Worm (Caenorhabditis elegans) whole organism, L1 larva: ENCODE measurements around the gene ugt-60.

Experiments
- C34B4.2 ChIP-seq: sonication (generic microtip); optimal IDR thresholded peaks from 2 replicates; lab custom pipeline; 2017; ENCODE audit warnings: mild to moderate bottlenecking, missing genetic modification characterization, missing compliant biosample characterization
- aha-1 ChIP-seq: fragments of 150-350 bp; optimal IDR thresholded peaks from 2 replicates; lab custom pipeline; 2014; ENCODE audit warnings: missing biosample characterization, missing genetic modification characterization
- alr-1 ChIP-seq: fragments of 200-800 bp; sonication (Bioruptor generic); optimal IDR thresholded peaks from 2 replicates; lab custom pipeline; 2018; ENCODE audit warnings: borderline replicate concordance, mild to moderate bottlenecking, missing genetic modification characterization, missing compliant biosample characterization
- aly-2 ChIP-seq: fragments of 150-350 bp; optimal IDR thresholded peaks from 2 replicates; lab custom pipeline; 2014; ENCODE audit warnings: missing biosample characterization, missing genetic modification characterization
- ceh-8 ChIP-seq: fragments of 200-800 bp; sonication (Bioruptor generic); optimal IDR thresholded peaks from 2 replicates; lab custom pipeline; 2018; ENCODE audit warnings: mild to moderate bottlenecking, missing genetic modification characterization, moderate library complexity, missing compliant biosample characterization
- ceh-88 ChIP-seq: fragments of 200-800 bp; sonication (Bioruptor generic); IDR thresholded peaks from 2 replicates; pipeline ENCODE4 v1.3.6; 2022; ENCODE audit warnings: missing genetic modification characterization, missing compliant biosample characterization
- ceh-90 ChIP-seq: sonication (generic microtip); optimal IDR thresholded peaks from 2 replicates; lab custom pipeline; 2016; ENCODE audit warnings: missing genetic modification characterization, missing compliant biosample characterization
- efl-1 ChIP-seq, 4 experiments: fragments of 150-350 bp; optimal IDR thresholded peaks in 3 of 4; peaks in 1 of 4; 1 replicate in 1 of 4; 2 replicates in 3 of 4; lab custom pipeline; 2014; ENCODE audit warnings: missing biosample characterization in 2 of 4, missing genetic modification characterization in 2 of 4, missing genetic modification reagents in 2 of 4
- efl-3 ChIP-seq: fragments of 200-800 bp; sonication (Bioruptor generic); optimal IDR thresholded peaks from 2 replicates; lab custom pipeline; 2018; ENCODE audit warnings: mild to moderate bottlenecking, missing genetic modification characterization, missing compliant biosample characterization
- elt-2 ChIP-seq: sonication (generic microtip); optimal IDR thresholded peaks from 2 replicates; lab custom pipeline; 2016; ENCODE audit warnings: missing genetic modification characterization, mild to moderate bottlenecking, inconsistent platforms, missing compliant biosample characterization, missing genetic modification reagents
- elt-3 ChIP-seq, 6 experiments: fragments of 150-350 bp in 1 of 6; sonication (generic microtip); optimal IDR thresholded peaks; 2 replicates each; lab custom pipeline; 2017 to 2018; ENCODE audit warnings: missing biosample characterization in 6 of 6, missing genetic modification characterization in 6 of 6, inconsistent platforms in 1 of 6
- fkh-4 ChIP-seq: sonication (generic microtip); optimal IDR thresholded peaks from 2 replicates; lab custom pipeline; 2016; ENCODE audit warnings: missing compliant biosample characterization, missing genetic modification characterization, borderline replicate concordance
- fkh-8 ChIP-seq: sonication (generic microtip); optimal IDR thresholded peaks from 2 replicates; lab custom pipeline; 2016; ENCODE audit warnings: mild to moderate bottlenecking, missing genetic modification characterization, missing compliant biosample characterization
- fos-1 ChIP-seq: fragments of 150-350 bp; optimal IDR thresholded peaks from 2 replicates; lab custom pipeline; 2014; ENCODE audit warnings: missing biosample characterization, missing genetic modification characterization
- grh-1 ChIP-seq: fragments of 200-800 bp; sonication (Bioruptor generic); IDR thresholded peaks from 2 replicates; pipeline ENCODE4 v1.3.6; 2022; ENCODE audit warnings: missing genetic modification reagents, missing genetic modification characterization, missing compliant biosample characterization
- hlh-17 ChIP-seq: fragments of 200-800 bp; sonication (Bioruptor generic); optimal IDR thresholded peaks from 2 replicates; lab custom pipeline; 2018; ENCODE audit warnings: missing genetic modification characterization, mild to moderate bottlenecking, missing compliant biosample characterization, moderate library complexity, borderline replicate concordance
- irx-1 ChIP-seq: sonication (generic microtip); optimal IDR thresholded peaks from 2 replicates; lab custom pipeline; 2016; ENCODE audit warnings: missing genetic modification characterization, missing compliant biosample characterization
- isw-1 ChIP-seq: fragments of 200-800 bp; sonication (Bioruptor generic); IDR thresholded peaks from 2 replicates; pipeline ENCODE4 v1.3.6; 2022; ENCODE audit warnings: missing genetic modification characterization, missing compliant biosample characterization
- jun-1 ChIP-seq: fragments of 150-350 bp; optimal IDR thresholded peaks from 2 replicates; lab custom pipeline; 2014; ENCODE audit warnings: missing biosample characterization, missing genetic modification reagents, missing genetic modification characterization
- lin-13 ChIP-seq: fragments of 150-350 bp; optimal IDR thresholded peaks from 2 replicates; lab custom pipeline; 2014; ENCODE audit warnings: missing biosample characterization, missing genetic modification reagents, missing genetic modification characterization
- lin-14 ChIP-seq: fragments of 200-800 bp; sonication (Bioruptor generic); optimal IDR thresholded peaks from 2 replicates; lab custom pipeline; 2018; ENCODE audit warnings: mild to moderate bottlenecking, missing genetic modification characterization, moderate library complexity, missing compliant biosample characterization
- lin-15B ChIP-seq: fragments of 150-350 bp; sonication (generic microtip); optimal IDR thresholded peaks from 3 replicates; lab custom pipeline; 2014; ENCODE audit warnings: missing biosample characterization, missing genetic modification characterization
- lsy-2 ChIP-seq, 2 experiments: fragments of 150-350 bp; optimal IDR thresholded peaks; 2 replicates each; lab custom pipeline; 2014; ENCODE audit warnings: missing biosample characterization in 2 of 2, missing genetic modification characterization in 2 of 2
- mef-2 ChIP-seq: fragments of 150-350 bp; optimal IDR thresholded peaks from 2 replicates; lab custom pipeline; 2014; ENCODE audit warnings: missing biosample characterization, missing genetic modification characterization
- mep-1 ChIP-seq: fragments of 150-350 bp; optimal IDR thresholded peaks from 2 replicates; lab custom pipeline; 2014; ENCODE audit warnings: missing biosample characterization, missing genetic modification characterization
- nhr-19 ChIP-seq: fragments of 200-800 bp; sonication (Bioruptor generic); conservative IDR thresholded peaks from 2 replicates; pipeline ENCODE4 v1.3.6; 2022; ENCODE audit warnings: missing genetic modification characterization, missing compliant biosample characterization
- nhr-28 ChIP-seq: fragments of 150-350 bp; optimal IDR thresholded peaks from 2 replicates; lab custom pipeline; 2014; ENCODE audit warnings: missing biosample characterization, missing genetic modification characterization
- nhr-47 ChIP-seq: sonication (generic microtip); optimal IDR thresholded peaks from 2 replicates; lab custom pipeline; 2016; ENCODE audit warnings: mild to moderate bottlenecking, missing genetic modification characterization, moderate library complexity, missing compliant biosample characterization
- nhr-71 ChIP-seq: sonication (generic microtip); optimal IDR thresholded peaks from 2 replicates; lab custom pipeline; 2016; ENCODE audit warnings: mild to moderate bottlenecking, missing genetic modification characterization, moderate library complexity, missing compliant biosample characterization
- nhr-77 ChIP-seq: fragments of 150-350 bp; optimal IDR thresholded peaks from 2 replicates; lab custom pipeline; 2014; ENCODE audit warnings: missing biosample characterization, missing genetic modification characterization
- nhr-84 ChIP-seq: sonication (generic microtip); optimal IDR thresholded peaks from 2 replicates; lab custom pipeline; 2017; ENCODE audit warnings: missing biosample characterization, missing genetic modification characterization
- pqm-1 ChIP-seq: sonication (generic microtip); optimal IDR thresholded peaks from 3 replicates; lab custom pipeline; 2017; ENCODE audit warnings: missing biosample characterization, missing genetic modification characterization
- rnt-1 ChIP-seq: sonication (generic microtip); optimal IDR thresholded peaks from 2 replicates; lab custom pipeline; 2016; ENCODE audit warnings: mild to moderate bottlenecking, missing genetic modification characterization, moderate library complexity, missing compliant biosample characterization
- snu-23 ChIP-seq: sonication (generic microtip); optimal IDR thresholded peaks from 2 replicates; lab custom pipeline; 2016; ENCODE audit warnings: missing genetic modification characterization, missing compliant biosample characterization
- sox-4 ChIP-seq: sonication (generic microtip); optimal IDR thresholded peaks from 2 replicates; lab custom pipeline; 2016; ENCODE audit warnings: missing genetic modification characterization, missing compliant biosample characterization
- sup-37 ChIP-seq: fragments of 200-800 bp; sonication (Bioruptor generic); optimal IDR thresholded peaks from 2 replicates; lab custom pipeline; 2018; ENCODE audit warnings: mild to moderate bottlenecking, missing genetic modification characterization, missing compliant biosample characterization
- swsn-7 ChIP-seq: sonication (generic microtip); optimal IDR thresholded peaks from 2 replicates; lab custom pipeline; 2016; ENCODE audit warnings: missing genetic modification characterization, missing compliant biosample characterization
- tbx-2 ChIP-seq: sonication (generic microtip); optimal IDR thresholded peaks from 2 replicates; lab custom pipeline; 2016; ENCODE audit warnings: missing genetic modification characterization, missing compliant biosample characterization
- tlp-1 ChIP-seq: fragments of 150-350 bp; optimal IDR thresholded peaks from 2 replicates; lab custom pipeline; 2014; ENCODE audit warnings: missing biosample characterization, missing genetic modification characterization
- unc-62 ChIP-seq: fragments of 150-350 bp; optimal IDR thresholded peaks from 2 replicates; lab custom pipeline; 2014; ENCODE audit warnings: missing biosample characterization, missing genetic modification reagents, missing genetic modification characterization
- unc-98 ChIP-seq: fragments of 200-800 bp; sonication (Bioruptor generic); IDR thresholded peaks from 2 replicates; pipeline ENCODE4 v1.3.6; 2022; ENCODE audit warnings: missing genetic modification characterization, missing compliant biosample characterization
- zag-1 ChIP-seq: fragments of 150-350 bp; optimal IDR thresholded peaks from 2 replicates; lab custom pipeline; 2014; ENCODE audit warnings: missing biosample characterization, missing genetic modification characterization
- zip-4 ChIP-seq: fragments of 200-800 bp; sonication (Bioruptor generic); optimal IDR thresholded peaks from 2 replicates; lab custom pipeline; 2018; ENCODE audit warnings: mild to moderate bottlenecking, missing genetic modification characterization, moderate library complexity, missing compliant biosample characterization
- ztf-11 ChIP-seq, 2 experiments: sonication (generic microtip); optimal IDR thresholded peaks; 2 replicates each; lab custom pipeline; 2016 to 2017; ENCODE audit warnings: missing genetic modification characterization in 2 of 2, missing biosample characterization in 1 of 2, missing compliant biosample characterization in 1 of 2

ugt-60 gene

ce11 chrIII:9717243-9717642, 38.4 kb upstream of the ugt-60 start (continued):
- peak; percentile 8 for TF ChIP-seq ceh-8 (GFP tag; lab: Kevin White, UChicago)
- TF ChIP-seq lin-13 (GFP tag; lab: Kevin White, UChicago): no peak
- TF ChIP-seq swsn-7 (tag; lab: Kevin White, UChicago): peak; percentile 78
- peak; percentile 64 for TF ChIP-seq lin-14 (GFP tag; lab: Kevin White, UChicago)
- no peak for TF ChIP-seq C34B4.2 (tag; lab: Kevin White, UChicago)
- peak; percentile 62 for TF ChIP-seq grh-1 (GFP tag; lab: Robert Waterston, UW)
- TF ChIP-seq mep-1 (tag; lab: Kevin White, UChicago): peak; percentile 14
- peak; percentile 84 for TF ChIP-seq nhr-47 (tag; lab: Kevin White, UChicago)
- no peak for TF ChIP-seq fkh-8 (tag; lab: Kevin White, UChicago)
- no peak; the same call in 1 of the 2 replicates for TF ChIP-seq unc-98 (GFP tag; lab: Robert Waterston, UW)
- TF ChIP-seq nhr-19 (GFP tag; lab: Robert Waterston, UW): peak; percentile 88
- TF ChIP-seq lsy-2 (tag; optimal IDR thresholded peaks at IDR 0.05; lab: Kevin White, UChicago): peak; percentile 32 to 69
- TF ChIP-seq fos-1 (tag; lab: Kevin White, UChicago): peak; percentile 44
- TF ChIP-seq nhr-28 (tag; lab: Kevin White, UChicago): no peak
- TF ChIP-seq rnt-1 (tag; lab: Kevin White, UChicago): peak; percentile 90
- TF ChIP-seq, all 84 proteins: peak for 46

- TF ChIP-seq pqm-1 (tag; lab: Kevin White, UChicago): no peak
- peak; percentile 50 for TF ChIP-seq elt-2 (tag; lab: Kevin White, UChicago)
- no peak for TF ChIP-seq alr-1 (tag; lab: Kevin White, UChicago)
- peak; percentile 29 for TF ChIP-seq nhr-71 (tag; lab: Kevin White, UChicago)
- TF ChIP-seq, all 84 proteins: peak for 2
These were observed 35.9 kb upstream of the ugt-60 start for ce11 chrIII:9714731-9715130.

DNA sequence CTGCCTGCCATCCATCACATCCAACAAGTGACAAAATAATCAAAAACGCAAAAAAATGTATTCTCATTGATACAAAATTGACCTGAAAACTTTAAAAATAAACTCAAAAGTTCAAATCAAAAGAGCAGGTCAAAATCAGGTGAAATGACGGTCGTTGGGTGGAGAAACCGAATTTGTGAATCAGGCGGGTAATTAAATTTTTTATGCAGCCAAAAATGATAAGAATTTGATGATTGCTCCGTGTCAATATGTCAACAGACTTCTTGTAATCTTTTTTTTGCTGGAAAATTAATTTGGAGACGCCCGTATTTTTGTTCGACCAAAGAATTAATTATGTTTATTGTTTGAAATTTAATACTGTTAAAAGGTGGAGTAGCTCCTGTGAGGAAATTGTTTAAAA, 35.0 kb upstream of the ugt-60 start, which contains the start of gene ncx-6:
TSS of gene ncx-6 (minus strand) at position 88 of the 400 bp plus-strand sequence.
- TF ChIP-seq elt-2 (tag; lab: Kevin White, UChicago): peak; percentile 34
- TF ChIP-seq tlp-1 (tag; lab: Kevin White, UChicago): no peak

- TF ChIP-seq ztf-11 (tag; optimal IDR thresholded peaks at IDR 0.05; lab: Kevin White, UChicago) (no peak), nhr-71 (tag; lab: Kevin White, UChicago) (no peak), efl-3 (GFP tag; lab: Kevin White, UChicago) (no peak), mef-2 (no peak), zag-1 (tag; lab: Kevin White, UChicago) (no peak), lin-15B (no peak), C34B4.2 (tag; lab: Kevin White, UChicago) (no peak), aly-2 (tag; lab: Kevin White, UChicago) (no peak), unc-62 (GFP tag; lab: Kevin White, UChicago) (no peak), ceh-8 (GFP tag; lab: Kevin White, UChicago) (no peak), nhr-84 (tag; lab: Kevin White, UChicago) (no peak), sup-37 (GFP tag; lab: Kevin White, UChicago) (no peak), tbx-2 (tag; lab: Kevin White, UChicago) (no peak)
These were observed 34.3 kb upstream of the ugt-60 start for ce11 chrIII:9713182-9713581.

DNA sequence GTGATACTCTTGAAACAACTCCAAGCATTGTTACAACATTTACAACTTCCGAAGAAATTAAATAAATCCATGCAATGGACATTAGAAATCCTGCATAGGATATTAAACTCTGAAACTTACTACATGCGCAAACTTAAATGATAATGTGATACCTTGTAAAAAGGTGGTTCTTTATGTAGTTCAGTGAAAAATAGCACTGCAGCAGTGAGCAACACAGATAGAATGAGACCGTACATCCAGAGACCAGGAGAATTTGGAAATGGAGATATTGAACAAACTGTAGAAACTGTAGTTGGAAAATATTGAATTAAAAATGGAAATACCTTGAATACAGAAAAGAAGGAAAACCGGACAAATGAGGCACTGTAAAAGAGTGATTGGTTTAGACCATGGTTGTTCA, 32.3 kb upstream of the ugt-60 start:
- TF ChIP-seq zip-4 (GFP tag; lab: Kevin White, UChicago) (no peak), jun-1 (tag; lab: Kevin White, UChicago) (no peak), elt-3 (tag; optimal IDR thresholded peaks at IDR 0.05; lab: Kevin White, UChicago) (no peak), irx-1 (no peak), nhr-28 (tag; lab: Kevin White, UChicago) (no peak), snu-23 (GFP tag; lab: Kevin White, UChicago) (no peak), lin-15B (no peak), ceh-90 (no peak), fkh-4 (tag; lab: Kevin White, UChicago) (no peak), aha-1 (no peak), efl-1 (optimal IDR thresholded peaks at IDR 0.05; lab: Kevin White, UChicago) (no peak), efl-1 (GFP tag; optimal IDR thresholded peaks at IDR 0.05 in 1 of 2; lab: Kevin White, UChicago) (no peak), sox-4 (tag; lab: Kevin White, UChicago) (no peak), nhr-77 (tag; lab: Kevin White, UChicago) (no peak), ceh-88 (GFP tag; lab: Robert Waterston, UW) (no peak), rnt-1 (tag; lab: Kevin White, UChicago) (no peak), hlh-17 (no peak), isw-1 (GFP tag; lab: Robert Waterston, UW) (no peak)
